Fruit fly (Drosophila melanogaster) whole organism, adult: ENCODE measurements around the gene Plzf.
A peak's percentile ranks its signal among the peaks of the same experiment; 100 is the strongest.

Experiments
- CG33017 ChIP-seq: fragments of 200-800 bp; sonication (Bioruptor generic); optimal IDR thresholded peaks from 2 replicates; lab custom pipeline; 2018; ENCODE audit warnings: missing biosample characterization, mild to moderate bottlenecking, missing genetic modification characterization, moderate library complexity
- CG5204 ChIP-seq: fragments of 200-800 bp; sonication (Bioruptor generic); optimal IDR thresholded peaks from 2 replicates; lab custom pipeline; 2016; ENCODE audit warnings: missing biosample characterization, missing genetic modification characterization
- CG7101 ChIP-seq: fragments of 200-800 bp; sonication (Bioruptor generic); optimal IDR thresholded peaks from 2 replicates; lab custom pipeline; 2018; ENCODE audit warnings: missing biosample characterization, mild to moderate bottlenecking, missing genetic modification characterization, moderate library complexity
- Clk ChIP-seq: fragments of 200-800 bp; sonication (Bioruptor generic); optimal IDR thresholded peaks from 2 replicates; lab custom pipeline; 2017; ENCODE audit warnings: missing biosample characterization, missing genetic modification characterization
- cic ChIP-seq: fragments of 200-800 bp; sonication (Bioruptor generic); optimal IDR thresholded peaks from 2 replicates; lab custom pipeline; 2017; ENCODE audit warnings: missing biosample characterization, mild to moderate bottlenecking, missing genetic modification characterization, moderate library complexity
- tj ChIP-seq: fragments of 200-800 bp; sonication (Bioruptor generic); optimal IDR thresholded peaks from 3 replicates; lab custom pipeline; 2017; ENCODE audit warnings: missing biosample characterization, mild to moderate bottlenecking, missing genetic modification characterization, moderate library complexity

DNA sequence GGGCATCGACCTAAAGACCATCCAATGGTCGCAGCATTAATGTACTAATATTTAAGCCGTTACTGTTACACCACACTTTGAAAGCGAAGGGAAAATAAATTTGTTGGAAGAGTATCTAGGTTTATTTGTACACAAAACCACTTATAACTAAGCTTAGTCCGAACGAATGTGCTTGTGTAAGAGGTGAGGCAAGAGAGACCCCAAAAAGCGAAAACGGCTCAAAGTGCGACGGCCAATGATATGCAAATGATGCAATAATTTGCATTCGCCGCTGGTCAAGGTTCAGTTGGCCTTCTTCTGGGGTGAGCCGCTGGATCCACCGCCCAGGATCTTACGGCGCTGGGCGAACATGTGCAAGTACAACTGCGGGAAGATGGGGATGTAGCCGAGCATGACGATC, 47.6 kb downstream of the Plzf start:
- TF ChIP-seq CG7101 (tag; lab: Kevin White, UChicago) (no peak), cic (GFP tag; lab: Kevin White, UChicago) (no peak), Clk (no peak), CG5204 (GFP tag; lab: Kevin White, UChicago) (no peak), CG33017 (no peak), tj (GFP tag; lab: Kevin White, UChicago) (peak; percentile 42)
